Fruit fly (Drosophila melanogaster) whole organism, wandering third instar larva: Measurements from ENCODE around the gene Ten-a.

Experiments used
- Abd-B ChIP-seq: fragments of >200 bp; optimal IDR thresholded peaks from 2 replicates; lab custom pipeline; 2017; ENCODE audit warnings: missing biosample characterization, missing genetic modification characterization
- CG32264 ChIP-seq: fragments of 200-800 bp; sonication (Bioruptor generic); optimal IDR thresholded peaks from 2 replicates; lab custom pipeline; 2016; ENCODE audit warnings: missing biosample characterization, missing genetic modification characterization
- CG9705 ChIP-seq: fragments of 200-800 bp; sonication (Bioruptor generic); optimal IDR thresholded peaks from 2 replicates; lab custom pipeline; 2018; ENCODE audit warnings: missing biosample characterization, mild to moderate bottlenecking, missing genetic modification characterization
- CrebA ChIP-seq: fragments of 200-800 bp; sonication (Bioruptor generic); optimal IDR thresholded peaks from 2 replicates; lab custom pipeline; 2016; ENCODE audit warnings: missing biosample characterization, mild to moderate bottlenecking, missing genetic modification characterization, borderline replicate concordance
- Dfd ChIP-seq: fragments of >200 bp; optimal IDR thresholded peaks from 2 replicates; lab custom pipeline; 2017; ENCODE audit warnings: missing biosample characterization, missing genetic modification characterization
- Dif ChIP-seq: fragments of 200-275, 200-300 bp; sonication (Bioruptor generic); optimal IDR thresholded peaks from 2 replicates; lab custom pipeline; 2018; ENCODE audit warnings: missing biosample characterization, missing genetic modification characterization; ENCODE audit not compliant: partially characterized antibody
- GATAd ChIP-seq: sonication (Bioruptor generic); optimal IDR thresholded peaks from 2 replicates; lab custom pipeline; 2016; ENCODE audit warnings: missing biosample characterization, missing genetic modification characterization
- HLH106 ChIP-seq: fragments of 200-800 bp; optimal IDR thresholded peaks from 3 replicates; lab custom pipeline; 2019; ENCODE audit warnings: missing biosample characterization, mild to moderate bottlenecking, missing genetic modification characterization, moderate library complexity
- Hnf4 ChIP-seq: fragments of 200-800 bp; sonication (Bioruptor generic); optimal IDR thresholded peaks from 2 replicates; lab custom pipeline; 2016; ENCODE audit warnings: missing biosample characterization, mild to moderate bottlenecking, missing genetic modification characterization
- Hr78 ChIP-seq: fragments of >200 bp; optimal IDR thresholded peaks from 2 replicates; lab custom pipeline; 2017; ENCODE audit warnings: missing biosample characterization, missing genetic modification characterization
- Hr83 ChIP-seq: fragments of 200-300 bp; sonication (Bioruptor generic); optimal IDR thresholded peaks from 2 replicates; lab custom pipeline; 2016; ENCODE audit warnings: missing biosample characterization, mild to moderate bottlenecking, missing genetic modification characterization, moderate library complexity; ENCODE audit not compliant: poor library complexity, severe bottlenecking
- Jra ChIP-seq: sonication (Bioruptor generic); optimal IDR thresholded peaks from 2 replicates; lab custom pipeline; 2016; ENCODE audit warnings: missing biosample characterization, missing genetic modification characterization
- Mio ChIP-seq: sonication (Bioruptor generic); optimal IDR thresholded peaks from 2 replicates; lab custom pipeline; 2016; ENCODE audit warnings: missing biosample characterization, missing genetic modification characterization
- Myc ChIP-seq: fragments of >200 bp; optimal IDR thresholded peaks from 2 replicates; lab custom pipeline; 2017
- N ChIP-seq: fragments of >200 bp; optimal IDR thresholded peaks from 2 replicates; lab custom pipeline; 2018; ENCODE audit warnings: missing biosample characterization, missing external identifiers, missing genetic modification characterization
- OdsH ChIP-seq: fragments of 200-800 bp; sonication (Bioruptor generic); optimal IDR thresholded peaks from 2 replicates; lab custom pipeline; 2016; ENCODE audit warnings: missing biosample characterization, mild to moderate bottlenecking, missing genetic modification characterization
- Rel ChIP-seq, 2 experiments: fragments of 200-800 bp; sonication (Bioruptor generic) in 1 of 2; optimal IDR thresholded peaks; 2 replicates in 1 of 2; 3 replicates in 1 of 2; lab custom pipeline; 2016 to 2019; ENCODE audit warnings: mild to moderate bottlenecking in 2 of 2, missing biosample characterization in 2 of 2, missing genetic modification characterization in 2 of 2, moderate library complexity in 1 of 2
- Sp1 ChIP-seq: fragments of 200-800 bp; sonication (Bioruptor generic); optimal IDR thresholded peaks from 3 replicates; lab custom pipeline; 2019; ENCODE audit warnings: missing biosample characterization, mild to moderate bottlenecking, missing genetic modification characterization, moderate library complexity
- Vsx2 ChIP-seq: fragments of 200-300, 225-300 bp; sonication (Bioruptor generic); optimal IDR thresholded peaks from 2 replicates; lab custom pipeline; 2018; ENCODE audit warnings: missing biosample characterization, missing genetic modification characterization; ENCODE audit not compliant: partially characterized antibody
- br ChIP-seq: fragments of 200-800 bp; sonication (Bioruptor generic); optimal IDR thresholded peaks from 2 replicates; lab custom pipeline; 2016; ENCODE audit warnings: missing biosample characterization, missing genetic modification characterization
- brk ChIP-seq: fragments of 200-800 bp; sonication (Bioruptor generic); optimal IDR thresholded peaks from 2 replicates; lab custom pipeline; 2016; ENCODE audit warnings: missing biosample characterization, mild to moderate bottlenecking, missing genetic modification characterization
- dl ChIP-seq, 2 experiments: fragments of 175-275, 200-275 bp in 1 of 2; fragments of 200-275 bp in 1 of 2; sonication (Bioruptor generic); optimal IDR thresholded peaks; lab custom pipeline; 2018; ENCODE audit warnings: mild to moderate bottlenecking in 2 of 2, missing biosample characterization in 2 of 2, missing genetic modification characterization in 2 of 2, moderate library complexity in 2 of 2; ENCODE audit not compliant: partially characterized antibody in 2 of 2, insufficient read depth in 1 of 2
- dmrt93B ChIP-seq: fragments of 200-800 bp; sonication (Bioruptor generic); optimal IDR thresholded peaks from 2 replicates; lab custom pipeline; 2018; ENCODE audit warnings: missing biosample characterization, mild to moderate bottlenecking, missing genetic modification characterization
- dsf ChIP-seq: sonication (Bioruptor generic); optimal IDR thresholded peaks from 2 replicates; lab custom pipeline; 2016; ENCODE audit warnings: missing biosample characterization, missing genetic modification characterization, borderline replicate concordance
- ey ChIP-seq: fragments of 200-800 bp; sonication (Bioruptor generic); optimal IDR thresholded peaks from 2 replicates; lab custom pipeline; 2016; ENCODE audit warnings: missing biosample characterization, missing genetic modification characterization
- foxo ChIP-seq, 2 experiments: fragments of 200-800 bp; sonication (Bioruptor generic); optimal IDR thresholded peaks; 2 replicates in 1 of 2; 3 replicates in 1 of 2; lab custom pipeline; 2016 to 2017; ENCODE audit warnings: missing biosample characterization in 2 of 2, missing genetic modification characterization in 2 of 2
- fru ChIP-seq: fragments of 200-800 bp; sonication (Bioruptor generic); optimal IDR thresholded peaks from 3 replicates; lab custom pipeline; 2016; ENCODE audit warnings: missing biosample characterization, mild to moderate bottlenecking, missing genetic modification characterization
- h ChIP-seq: fragments of 200-800 bp; sonication (Bioruptor generic); optimal IDR thresholded peaks from 3 replicates; lab custom pipeline; 2016; ENCODE audit warnings: missing biosample characterization, mild to moderate bottlenecking, missing genetic modification characterization
- jim ChIP-seq: fragments of 175-275, 200-325 bp; sonication (Bioruptor generic); optimal IDR thresholded peaks from 2 replicates; lab custom pipeline; 2016; ENCODE audit warnings: missing biosample characterization, mild to moderate bottlenecking, missing genetic modification characterization
- lola ChIP-seq: fragments of >200 bp; optimal IDR thresholded peaks from 2 replicates; lab custom pipeline; 2017; ENCODE audit warnings: missing biosample characterization, missing genetic modification characterization
- pan ChIP-seq: fragments of >200 bp; optimal IDR thresholded peaks from 2 replicates; lab custom pipeline; 2017
- psq ChIP-seq: fragments of 200-800 bp; sonication (Bioruptor generic); optimal IDR thresholded peaks from 3 replicates; lab custom pipeline; 2017; ENCODE audit warnings: missing biosample characterization, mild to moderate bottlenecking, missing genetic modification characterization, moderate library complexity
- rgr ChIP-seq: fragments of 200-800 bp; sonication (Bioruptor generic); optimal IDR thresholded peaks from 3 replicates; lab custom pipeline; 2016; ENCODE audit warnings: missing biosample characterization, mild to moderate bottlenecking, missing genetic modification characterization
- sage ChIP-seq: fragments of 200-800 bp; sonication (Bioruptor generic); optimal IDR thresholded peaks from 2 replicates; lab custom pipeline; 2016; ENCODE audit warnings: missing biosample characterization, mild to moderate bottlenecking, missing genetic modification characterization
- sv ChIP-seq: fragments of 200-800 bp; sonication (Bioruptor generic); optimal IDR thresholded peaks from 3 replicates; lab custom pipeline; 2016; ENCODE audit warnings: missing biosample characterization, missing genetic modification characterization
- tai ChIP-seq: sonication (Bioruptor generic); optimal IDR thresholded peaks from 2 replicates; lab custom pipeline; 2016; ENCODE audit warnings: missing biosample characterization, missing genetic modification characterization
- usp ChIP-seq: fragments of >200 bp; optimal IDR thresholded peaks from 2 replicates; lab custom pipeline; 2017; ENCODE audit warnings: missing biosample characterization, missing genetic modification characterization
- woc ChIP-seq: sonication (Bioruptor generic); optimal IDR thresholded peaks from 2 replicates; lab custom pipeline; 2016; ENCODE audit warnings: missing biosample characterization, mild to moderate bottlenecking, missing genetic modification characterization

Gene Ten-a

DNA sequence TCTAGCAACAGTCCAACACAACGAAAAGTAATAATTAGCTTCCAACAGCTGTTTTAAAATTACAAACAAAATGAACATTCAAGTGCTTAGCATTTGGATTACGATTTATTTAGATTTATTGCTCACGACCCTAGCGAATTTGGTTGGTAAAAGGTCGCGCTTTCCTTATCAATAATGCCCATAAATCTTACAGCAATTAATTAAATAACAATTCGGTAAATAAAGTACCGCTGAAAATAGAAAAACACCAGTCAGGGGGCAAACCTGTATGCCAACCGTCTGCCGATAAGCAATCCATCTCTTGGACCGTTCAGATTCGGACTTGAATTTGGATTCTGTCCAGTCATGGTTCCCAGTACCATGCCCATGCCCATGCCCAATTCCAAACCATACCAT lies 30.4 kb upstream of the Ten-a start:
- peak; percentile 11 for TF ChIP-seq Myc (lab: Kevin White, UChicago)
- no peak for TF ChIP-seq CrebA
- TF ChIP-seq Vsx2: no peak
- TF ChIP-seq Dfd (GFP tag; lab: Kevin White, UChicago): no peak
- no peak for TF ChIP-seq Hr78 (GFP tag; lab: Kevin White, UChicago)
- no peak for TF ChIP-seq fru (GFP tag; lab: Kevin White, UChicago)
- no peak for TF ChIP-seq woc (GFP tag; lab: Kevin White, UChicago)
- no peak for TF ChIP-seq GATAd

- no peak for TF ChIP-seq GATAd
- TF ChIP-seq Rel (GFP tag; optimal IDR thresholded peaks at IDR 0.05; lab: Kevin White, UChicago): no peak
- TF ChIP-seq Rel (tag; optimal IDR thresholded peaks at IDR 0.05; lab: Kevin White, UChicago): peak; percentile 46
- TF ChIP-seq Jra (GFP tag; lab: Kevin White, UChicago): peak; percentile 23
Observed at dm6 chrX:12014131-12014530, 29.4 kb upstream of the Ten-a start.

dm6 chrX:12014800-12015389 lies 28.6 kb upstream of the Ten-a start:
- TF ChIP-seq sage (peak; percentile 70), lola (GFP tag; lab: Kevin White, UChicago) (no peak), Mio (no peak), dsf (GFP tag; lab: Kevin White, UChicago) (no peak), Vsx2 (no peak), dl (GFP tag; optimal IDR thresholded peaks at IDR 0.05; lab: Kevin White, UChicago; ENCODE audit: insufficient read depth in 1 of 2, partially characterized antibody in 2 of 2) (no peak), HLH106 (tag; lab: Kevin White, UChicago) (peak; percentile 46), Hr78 (GFP tag; lab: Kevin White, UChicago) (no peak), Hr83 (GFP tag; lab: Kevin White, UChicago) (no peak), ey (GFP tag; lab: Kevin White, UChicago) (peak; percentile 37), foxo (GFP tag; optimal IDR thresholded peaks at IDR 0.05; lab: Kevin White, UChicago) (peak in 1 of 2 experiments; percentile 61), Abd-B (GFP tag; lab: Kevin White, UChicago) (no peak), psq (GFP tag; lab: Kevin White, UChicago) (peak; percentile 42), N (no peak), rgr (GFP tag; lab: Kevin White, UChicago) (peak; percentile 53), dmrt93B (GFP tag; lab: Kevin White, UChicago) (no peak), jim (GFP tag; lab: Kevin White, UChicago) (no peak), pan (lab: Kevin White, UChicago) (no peak), tai (no peak), Rel (GFP tag; optimal IDR thresholded peaks at IDR 0.05; lab: Kevin White, UChicago) (no peak), Rel (tag; optimal IDR thresholded peaks at IDR 0.05; lab: Kevin White, UChicago) (peak; percentile 18), Jra (GFP tag; lab: Kevin White, UChicago) (peak; percentile 52), Dfd (GFP tag; lab: Kevin White, UChicago) (no peak), usp (GFP tag; lab: Kevin White, UChicago) (no peak), OdsH (GFP tag; lab: Kevin White, UChicago) (peak; percentile 33), fru (GFP tag; lab: Kevin White, UChicago) (peak; percentile 79), br (peak; percentile 34), Hnf4 (peak; percentile 17), Sp1 (GFP tag; lab: Kevin White, UChicago) (peak; percentile 40), CG32264 (GFP tag; lab: Kevin White, UChicago) (no peak), brk (GFP tag; lab: Kevin White, UChicago) (no peak), Dif (GFP tag; lab: Kevin White, UChicago) (no peak), GATAd (no peak), CG9705 (no peak), Myc (lab: Kevin White, UChicago) (no peak), sv (GFP tag; lab: Kevin White, UChicago) (no peak), h (GFP tag; lab: Kevin White, UChicago) (peak; percentile 59), woc (GFP tag; lab: Kevin White, UChicago) (peak; percentile 54), CrebA (no peak)
- TF ChIP-seq, all 38 proteins: peak for 15
